Worm (Caenorhabditis elegans) whole organism, young adult: ENCODE results near the gene kin-20.
"Not testable (repeated sequence)": the region's sequence is repeated elsewhere in the genome, so short reads cannot be mapped to it uniquely, and the experiment has no call there.

Experiments
- B0035.1 ChIP-seq: sonication (generic microtip); optimal IDR thresholded peaks from 2 replicates; lab custom pipeline; 2016; ENCODE audit warnings: missing genetic modification characterization, mild to moderate bottlenecking, missing compliant biosample characterization, missing genotype, missing genetic modification reagents
- B0261.1 ChIP-seq: sonication (generic microtip); optimal IDR thresholded peaks from 2 replicates; lab custom pipeline; 2016; ENCODE audit warnings: mild to moderate bottlenecking, missing genetic modification characterization, moderate library complexity, missing compliant biosample characterization
- C06A6.2 ChIP-seq: fragments of 200-800 bp; sonication (Bioruptor generic); conservative IDR thresholded peaks from 2 replicates; pipeline ENCODE4 v1.3.6; 2022; ENCODE audit warnings: missing genetic modification characterization, missing compliant biosample characterization
- C17E4.6 ChIP-seq: fragments of 200-800 bp; sonication (Bioruptor generic); IDR thresholded peaks from 2 replicates; pipeline ENCODE4 v1.3.6; 2022; ENCODE audit warnings: missing genetic modification reagents, missing genetic modification characterization, missing compliant biosample characterization
- F10E7.11 ChIP-seq: sonication (generic microtip); optimal IDR thresholded peaks from 2 replicates; lab custom pipeline; 2017; ENCODE audit warnings: mild to moderate bottlenecking, missing genetic modification characterization, moderate library complexity, missing compliant biosample characterization
- F23B12.7 ChIP-seq: sonication (generic microtip); optimal IDR thresholded peaks from 2 replicates; lab custom pipeline; 2017; ENCODE audit warnings: missing genetic modification characterization, mild to moderate bottlenecking, missing compliant biosample characterization, antibody characterized with exemption, moderate library complexity; ENCODE audit not compliant: insufficient read depth
- F52B5.7 ChIP-seq: sonication (generic microtip); optimal IDR thresholded peaks from 2 replicates; lab custom pipeline; 2016; ENCODE audit warnings: mild to moderate bottlenecking, missing genetic modification characterization, missing compliant biosample characterization
- F57C9.4 ChIP-seq: sonication (generic microtip); optimal IDR thresholded peaks from 2 replicates; lab custom pipeline; 2017; ENCODE audit warnings: mild to moderate bottlenecking, missing genetic modification characterization, missing compliant biosample characterization
- Y79H2A.3 ChIP-seq: fragments of 200-800 bp; sonication (Bioruptor generic); conservative IDR thresholded peaks from 2 replicates; pipeline ENCODE4 v1.3.6; 2022; ENCODE audit warnings: missing genetic modification reagents, missing genetic modification characterization, missing compliant biosample characterization
- Y95B8A.8 ChIP-seq: fragments of 200-800 bp; sonication (Bioruptor generic); IDR thresholded peaks from 2 replicates; pipeline ENCODE4 v1.3.6; 2022; ENCODE audit warnings: missing genetic modification reagents, missing genetic modification characterization, missing compliant biosample characterization
- ama-1 ChIP-seq, 3 experiments: fragments of 150-350 bp in 1 of 3; sonication (generic microtip) in 2 of 3; optimal IDR thresholded peaks; 2 replicates each; lab custom pipeline; 2014 to 2018; ENCODE audit warnings: missing biosample characterization in 2 of 3, missing genetic modification characterization in 2 of 3, missing genetic modification reagents in 2 of 3
- athp-1 ChIP-seq: sonication (generic microtip); optimal IDR thresholded peaks from 2 replicates; lab custom pipeline; 2017; ENCODE audit warnings: mild to moderate bottlenecking, missing genetic modification characterization, missing compliant biosample characterization
- attf-6 ChIP-seq: fragments of 200-800 bp; sonication (Bioruptor generic); IDR thresholded peaks from 2 replicates; pipeline ENCODE4 v1.3.6; 2022; ENCODE audit warnings: missing genetic modification reagents, missing genetic modification characterization, missing compliant biosample characterization
- bed-1 ChIP-seq: fragments of 200-800 bp; sonication (Bioruptor generic); IDR thresholded peaks from 2 replicates; pipeline ENCODE4 v1.3.6; 2022; ENCODE audit warnings: missing genetic modification reagents, missing genetic modification characterization, missing compliant biosample characterization
- ceh-100 ChIP-seq: fragments of 200-800 bp; sonication (Bioruptor generic); IDR thresholded peaks from 2 replicates; pipeline ENCODE4 v1.3.6; 2022; ENCODE audit warnings: missing genetic modification reagents, missing genetic modification characterization, missing compliant biosample characterization
- ceh-79 ChIP-seq: sonication (generic microtip); optimal IDR thresholded peaks from 2 replicates; lab custom pipeline; 2017; ENCODE audit warnings: mild to moderate bottlenecking, missing genetic modification characterization, missing compliant biosample characterization
- die-1 ChIP-seq: sonication (generic microtip); optimal IDR thresholded peaks from 2 replicates; lab custom pipeline; 2016; ENCODE audit warnings: missing genotype, mild to moderate bottlenecking, missing genetic modification characterization, missing compliant biosample characterization
- dpff-1 ChIP-seq: sonication (generic microtip); optimal IDR thresholded peaks from 2 replicates; lab custom pipeline; 2017; ENCODE audit warnings: mild to moderate bottlenecking, missing genetic modification characterization, missing compliant biosample characterization
- gei-17 ChIP-seq: fragments of 200-800 bp; sonication (Bioruptor generic); optimal IDR thresholded peaks from 2 replicates; lab custom pipeline; 2018; ENCODE audit warnings: mild to moderate bottlenecking, missing genetic modification characterization, missing compliant biosample characterization
- hlh-12 ChIP-seq: sonication (generic microtip); optimal IDR thresholded peaks from 2 replicates; lab custom pipeline; 2016; ENCODE audit warnings: missing genetic modification characterization, missing compliant biosample characterization
- hrde-1 ChIP-seq: sonication (generic microtip); optimal IDR thresholded peaks from 2 replicates; lab custom pipeline; 2016; ENCODE audit warnings: missing genetic modification characterization, mild to moderate bottlenecking, missing compliant biosample characterization, moderate library complexity, missing genotype, missing genetic modification reagents, borderline replicate concordance
- lin-26 ChIP-seq: fragments of 200-800 bp; sonication (Bioruptor generic); IDR thresholded peaks from 2 replicates; pipeline ENCODE4 v1.3.6; 2022; ENCODE audit warnings: missing genetic modification reagents, missing genetic modification characterization, missing compliant biosample characterization
- lsl-1 ChIP-seq: fragments of 200-800 bp; sonication (Bioruptor generic); optimal IDR thresholded peaks from 2 replicates; lab custom pipeline; 2018; ENCODE audit warnings: mild to moderate bottlenecking, missing genetic modification characterization, moderate library complexity, missing compliant biosample characterization
- lsy-27 ChIP-seq: sonication (generic microtip); optimal IDR thresholded peaks from 2 replicates; lab custom pipeline; 2017; ENCODE audit warnings: missing genetic modification characterization, mild to moderate bottlenecking, missing compliant biosample characterization, antibody characterized with exemption, missing genotype, borderline replicate concordance; ENCODE audit not compliant: insufficient read depth
- madf-10 ChIP-seq: sonication (generic microtip); optimal IDR thresholded peaks from 2 replicates; lab custom pipeline; 2016; ENCODE audit warnings: mild to moderate bottlenecking, missing genetic modification characterization, missing compliant biosample characterization
- madf-6 ChIP-seq: fragments of 200-800 bp; sonication (Bioruptor generic); IDR thresholded peaks from 2 replicates; pipeline ENCODE4 v1.3.6; 2022; ENCODE audit warnings: missing genetic modification reagents, missing genetic modification characterization, missing compliant biosample characterization
- mel-28 ChIP-seq: sonication (generic microtip); optimal IDR thresholded peaks from 2 replicates; lab custom pipeline; 2016; ENCODE audit warnings: borderline replicate concordance, mild to moderate bottlenecking, missing genetic modification characterization, missing compliant biosample characterization
- mes-4 ChIP-seq: sonication (generic microtip); optimal IDR thresholded peaks from 2 replicates; lab custom pipeline; 2016; ENCODE audit warnings: missing genotype, missing genetic modification characterization, missing compliant biosample characterization
- mxl-1 ChIP-seq: sonication (generic microtip); optimal IDR thresholded peaks from 2 replicates; lab custom pipeline; 2016; ENCODE audit warnings: missing genetic modification characterization, missing compliant biosample characterization
- nfya-2 ChIP-seq: fragments of 200-800 bp; sonication (Bioruptor generic); IDR thresholded peaks from 2 replicates; pipeline ENCODE4 v1.3.6; 2022; ENCODE audit warnings: missing genetic modification reagents, missing genetic modification characterization, missing compliant biosample characterization
- rpc-1 ChIP-seq, 2 experiments: fragments of 150-350 bp in 1 of 2; sonication (generic microtip) in 1 of 2; optimal IDR thresholded peaks; 2 replicates each; lab custom pipeline; 2014 to 2018; ENCODE audit warnings: missing biosample characterization in 1 of 2, missing genetic modification characterization in 1 of 2, missing genetic modification reagents in 1 of 2, missing genotype in 1 of 2
- sdz-38 ChIP-seq: sonication (generic microtip); optimal IDR thresholded peaks from 2 replicates; lab custom pipeline; 2016; ENCODE audit warnings: missing genotype, missing genetic modification characterization, missing compliant biosample characterization
- snpc-3.4 ChIP-seq: sonication (generic microtip); optimal IDR thresholded peaks from 2 replicates; lab custom pipeline; 2017; ENCODE audit warnings: missing genetic modification characterization, mild to moderate bottlenecking, missing compliant biosample characterization, antibody characterized with exemption, moderate library complexity, missing genotype, missing genetic modification reagents
- tbp1 ChIP-seq: fragments of 200-800 bp; sonication (Bioruptor generic); optimal IDR thresholded peaks from 2 replicates; lab custom pipeline; 2018; ENCODE audit warnings: mild to moderate bottlenecking, missing genetic modification characterization, missing compliant biosample characterization
- zfh-2 ChIP-seq: fragments of 200-800 bp; sonication (Bioruptor generic); conservative IDR thresholded peaks from 2 replicates; pipeline ENCODE4 v1.3.6; 2022; ENCODE audit warnings: missing genetic modification reagents, missing genetic modification characterization, missing compliant biosample characterization
- ztf-26 ChIP-seq: sonication (generic microtip); optimal IDR thresholded peaks from 2 replicates; lab custom pipeline; 2017; ENCODE audit warnings: missing genetic modification characterization, missing compliant biosample characterization

kin-20 gene

DNA sequence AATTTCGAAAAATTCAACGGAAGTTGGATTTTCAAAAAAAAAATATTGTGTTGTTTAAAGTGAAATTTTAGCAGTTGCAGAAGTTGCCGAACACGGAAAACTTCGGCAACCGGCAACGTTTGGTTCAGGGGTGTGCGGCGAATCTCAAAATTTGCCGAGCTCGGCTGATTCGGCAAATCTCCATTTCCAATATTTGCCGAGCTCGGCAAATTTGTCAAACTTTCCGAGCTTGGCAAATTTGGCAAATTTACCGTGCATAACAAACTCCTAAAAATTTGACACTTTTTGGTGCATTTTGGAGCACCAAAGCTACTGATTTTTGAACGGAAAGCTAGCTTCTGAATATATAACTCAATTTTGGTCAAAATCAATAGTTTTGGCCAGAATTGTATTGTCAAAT is 43.7 kb upstream of the kin-20 start:
- TF ChIP-seq lsy-27 (tag; lab: Kevin White, UChicago), result no peak
- TF ChIP-seq lin-26 (GFP tag; lab: Robert Waterston, UW), result no peak
- TF ChIP-seq die-1 (tag; lab: Kevin White, UChicago), result no peak
- no peak for TF ChIP-seq sdz-38 (tag; lab: Kevin White, UChicago)
- TF ChIP-seq B0035.1, result no peak
- TF ChIP-seq hlh-12 (tag; lab: Kevin White, UChicago), result no peak
- no peak for TF ChIP-seq madf-6 (GFP tag; lab: Robert Waterston, UW)
- TF ChIP-seq C06A6.2 (GFP tag; lab: Robert Waterston, UW), result no peak
- TF ChIP-seq snpc-3.4 (tag; lab: Kevin White, UChicago), result no peak
- TF ChIP-seq nfya-2 (GFP tag; lab: Robert Waterston, UW), result no peak
- TF ChIP-seq F10E7.11, result no peak
- no peak for TF ChIP-seq mxl-1 (tag; lab: Kevin White, UChicago)
- no peak for TF ChIP-seq mes-4 (tag; lab: Kevin White, UChicago)

DNA sequence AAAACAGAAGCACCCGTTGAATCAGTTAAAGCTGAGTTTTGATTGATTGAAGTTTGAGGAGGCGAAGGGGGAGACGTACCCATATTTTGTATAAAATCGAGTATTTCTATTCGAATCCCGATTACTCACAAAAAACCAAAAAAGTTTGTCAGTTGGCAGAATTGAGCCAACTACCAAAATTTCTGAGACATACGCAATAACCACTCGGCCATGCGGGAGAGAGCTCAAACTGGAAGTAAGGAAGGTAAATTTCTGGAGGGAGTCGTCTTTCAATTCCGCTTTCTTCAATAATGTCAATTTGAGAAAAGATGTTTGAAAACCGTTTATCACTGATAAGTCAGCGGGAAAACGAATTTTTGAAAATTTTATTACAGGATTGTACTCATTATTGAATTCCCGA is 42.2 kb upstream of the kin-20 start:
- TF ChIP-seq tbp1 (GFP tag; lab: Kevin White, UChicago), result peak; percentile 74
- TF ChIP-seq rpc-1 (optimal IDR thresholded peaks at IDR 0.05; lab: Kevin White, UChicago), result not testable (repeated sequence)
- TF ChIP-seq rpc-1 (tag; optimal IDR thresholded peaks at IDR 0.05; lab: Kevin White, UChicago), result peak; percentile 25
- TF ChIP-seq lin-26 (GFP tag; lab: Robert Waterston, UW), result 0 out of 2 replicates have a peak, but pooled peaks have one; percentile 70
- peak; percentile 45 for TF ChIP-seq B0261.1 (tag; lab: Kevin White, UChicago)

DNA sequence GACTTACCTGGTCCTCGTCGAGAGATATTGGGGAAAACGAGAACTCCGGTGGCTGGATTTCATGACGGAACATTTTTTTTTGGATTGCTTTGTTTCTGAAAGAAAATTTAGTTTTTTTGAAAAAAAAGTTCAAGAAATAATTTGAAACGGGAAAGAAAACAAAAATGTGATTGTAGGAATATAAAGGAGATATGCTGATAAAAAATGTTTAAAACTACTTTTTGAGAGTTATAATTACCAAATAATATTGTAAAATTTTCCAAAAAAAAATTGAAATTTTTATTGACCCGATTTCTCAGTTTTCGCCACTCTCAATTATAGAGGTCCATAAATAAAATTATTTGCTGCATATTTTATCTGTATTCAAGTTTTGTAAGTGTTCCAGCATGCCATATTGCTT is 39.6 kb upstream of the kin-20 start, which contains the start of gene glb-28:
Gene glb-28, minus strand, starts transcription at position 101 of the 400 bp plus-strand sequence.
- TF ChIP-seq ceh-100 (GFP tag; lab: Robert Waterston, UW) (no peak), bed-1 (no peak), sdz-38 (tag; lab: Kevin White, UChicago) (no peak), ama-1 (optimal IDR thresholded peaks at IDR 0.05; lab: Kevin White, UChicago) (no peak), ama-1 (GFP tag; optimal IDR thresholded peaks at IDR 0.05; lab: Kevin White, UChicago) (no peak), zfh-2 (GFP tag; lab: Robert Waterston, UW) (no peak), madf-6 (GFP tag; lab: Robert Waterston, UW) (no peak), madf-10 (tag; lab: Kevin White, UChicago) (no peak)

DNA sequence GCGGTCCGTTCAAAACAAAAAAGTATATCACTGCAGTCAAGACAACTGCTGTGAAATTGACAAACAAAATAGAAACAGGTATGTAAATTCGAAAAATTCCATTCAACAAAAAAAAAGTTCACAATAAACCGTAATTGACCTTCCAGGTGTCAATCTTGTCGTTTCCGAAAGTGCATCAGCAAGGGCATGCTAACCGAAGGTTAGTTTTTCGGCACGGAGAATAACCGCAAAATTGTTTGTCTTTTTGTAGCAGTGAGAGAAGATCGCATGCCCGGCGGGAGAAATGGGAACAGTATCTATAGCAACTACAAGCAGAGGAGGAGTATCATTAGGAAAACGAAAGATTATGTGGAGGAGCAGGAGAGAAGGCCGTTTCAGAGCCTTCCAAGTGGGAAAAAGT is 35.1 kb upstream of the kin-20 start:
- no peak for TF ChIP-seq Y95B8A.8 (GFP tag; lab: Robert Waterston, UW)
- TF ChIP-seq mel-28, result no peak
- TF ChIP-seq C06A6.2 (GFP tag; lab: Robert Waterston, UW), result no peak
- no peak for TF ChIP-seq athp-1
- TF ChIP-seq ztf-26, result no peak
- no peak for TF ChIP-seq C17E4.6 (GFP tag; lab: Robert Waterston, UW)
- TF ChIP-seq F23B12.7 (tag; lab: Kevin White, UChicago), result no peak
- TF ChIP-seq F52B5.7 (tag; lab: Kevin White, UChicago), result no peak
- no peak for TF ChIP-seq gei-17 (GFP tag; lab: Kevin White, UChicago)
- TF ChIP-seq F57C9.4 (tag; lab: Kevin White, UChicago), result no peak
- TF ChIP-seq nfya-2 (GFP tag; lab: Robert Waterston, UW), result no peak
- TF ChIP-seq lsl-1 (GFP tag; lab: Kevin White, UChicago), result no peak
- TF ChIP-seq hrde-1 (tag; lab: Kevin White, UChicago), result no peak
- TF ChIP-seq Y79H2A.3 (GFP tag; lab: Robert Waterston, UW), result no peak
- TF ChIP-seq ama-1 (optimal IDR thresholded peaks at IDR 0.05; lab: Kevin White, UChicago), result no peak
- TF ChIP-seq ama-1 (GFP tag; optimal IDR thresholded peaks at IDR 0.05; lab: Kevin White, UChicago), result no peak
- no peak for TF ChIP-seq dpff-1 (tag; lab: Kevin White, UChicago)
- TF ChIP-seq attf-6 (GFP tag; lab: Robert Waterston, UW), result no peak
- TF ChIP-seq ceh-79 (tag; lab: Kevin White, UChicago), result no peak
